Fruit fly (Drosophila melanogaster): ENCODE measurements around the gene EMC2B.

EMC2B gene

dm6 chr3R:16980958-16981623 lies 10.6 kb downstream of the EMC2B start (continued):
- TF ChIP-seq gem (tag; optimal IDR thresholded peaks at IDR 0.05) (peak; percentile 18), CG7372 (GFP tag; IDR thresholded peaks at IDR 0.05) (no peak), org-1 (GFP tag; optimal IDR thresholded peaks at IDR 0.05) (no peak), chinmo (GFP tag; IDR thresholded peaks at IDR 0.05; ENCODE audit: partially characterized antibody) (0 out of 4 replicates have a peak, but pooled peaks have one; percentile 43), fru (optimal IDR thresholded peaks at IDR 0.05) (no peak), sens (GFP tag) (peak; percentile 42), CG31224 (GFP tag; IDR thresholded peaks at IDR 0.05) (0 out of 2 replicates have a peak, but pooled peaks have one; percentile 10), Dek (tag; optimal IDR thresholded peaks at IDR 0.05) (no peak), D19B (GFP tag; optimal IDR thresholded peaks at IDR 0.05) (peak; percentile 20), D19A (tag; optimal IDR thresholded peaks at IDR 0.05) (peak; percentile 68), NK7.1 (GFP tag; optimal IDR thresholded peaks at IDR 0.05) (no peak), her (GFP tag; optimal IDR thresholded peaks at IDR 0.05) (no peak), Lim3 (GFP tag; IDR thresholded peaks at IDR 0.05) (no peak), CG18619 (GFP tag; optimal IDR thresholded peaks at IDR 0.05) (peak; percentile 4), maf-S (GFP tag; optimal IDR thresholded peaks at IDR 0.05) (no peak), MTF-1 (GFP tag; optimal IDR thresholded peaks at IDR 0.05; ENCODE audit: borderline replicate concordance) (no peak), sob (GFP tag; IDR thresholded peaks at IDR 0.05) (peak; percentile 11; the same call in 1 of the 2 replicates), CG10147 (GFP tag; optimal IDR thresholded peaks at IDR 0.05) (no peak), exex (tag; optimal IDR thresholded peaks at IDR 0.05) (peak; percentile 48), CG10543 (GFP tag; optimal IDR thresholded peaks at IDR 0.05) (peak; percentile 0), CG6175 (GFP tag; IDR thresholded peaks at IDR 0.05) (no peak), Camta (GFP tag; optimal IDR thresholded peaks at IDR 0.05) (no peak), pita (GFP tag; optimal IDR thresholded peaks at IDR 0.05) (no peak), CoRest (tag; optimal IDR thresholded peaks at IDR 0.05) (no peak), CG13424 (tag; optimal IDR thresholded peaks at IDR 0.05) (no peak), Ravus (GFP tag; IDR thresholded peaks at IDR 0.05) (no peak), tgo (GFP tag; IDR thresholded peaks at IDR 0.05) (no peak), Hand (GFP tag; optimal IDR thresholded peaks at IDR 0.05) (no peak), cg (GFP tag; optimal IDR thresholded peaks at IDR 0.05) (no peak), HmgD (GFP tag; optimal IDR thresholded peaks at IDR 0.05) (no peak)

- TF ChIP-seq Hr51 (GFP tag; optimal IDR thresholded peaks at IDR 0.05) (no peak), pita (GFP tag; optimal IDR thresholded peaks at IDR 0.05) (peak; percentile 71), Dek (tag; optimal IDR thresholded peaks at IDR 0.05) (peak; percentile 48), CG11560 (tag; IDR thresholded peaks at IDR 0.05) (peak; percentile 78; the same call in 2 of the 3 replicates), ATbp (GFP tag; optimal IDR thresholded peaks at IDR 0.05) (no peak), HLHmδ (GFP tag; optimal IDR thresholded peaks at IDR 0.05) (no peak), CG7372 (GFP tag; IDR thresholded peaks at IDR 0.05) (no peak), CG14860 (GFP tag; IDR thresholded peaks at IDR 0.05; ENCODE audit: partially characterized antibody) (peak; percentile 11; the same call in 1 of the 3 replicates), CG17328 (GFP tag; IDR thresholded peaks at IDR 0.05) (no peak), CG15601 (tag; optimal IDR thresholded peaks at IDR 0.05) (peak; percentile 49), CG11093 (GFP tag; IDR thresholded peaks at IDR 0.05) (no peak), Elba2 (GFP tag; optimal IDR thresholded peaks at IDR 0.05) (peak; percentile 75), CrebB (tag; optimal IDR thresholded peaks at IDR 0.05) (no peak), amos (GFP tag; IDR thresholded peaks at IDR 0.05; ENCODE audit: partially characterized antibody) (peak; percentile 69), CG1529 (GFP tag; optimal IDR thresholded peaks at IDR 0.05) (no peak), CG6791 (GFP tag; IDR thresholded peaks at IDR 0.05; ENCODE audit: partially characterized antibody) (0 out of 3 replicates have a peak, but pooled peaks have one; percentile 39), sd (tag; optimal IDR thresholded peaks at IDR 0.05) (no peak), CG34224 (GFP tag; IDR thresholded peaks at IDR 0.05; ENCODE audit: partially characterized antibody) (no peak), Nf-YC (tag; optimal IDR thresholded peaks at IDR 0.05) (peak; percentile 3), dm (GFP tag; optimal IDR thresholded peaks at IDR 0.05) (no peak), Sry-β (GFP tag; optimal IDR thresholded peaks at IDR 0.05) (no peak), cato (GFP tag; optimal IDR thresholded peaks at IDR 0.05; ENCODE audit: borderline replicate concordance) (no peak)
Observed at dm6 chr3R:16977745-16978305, 13.9 kb downstream of the EMC2B start, which contains the start of gene Actn3. Gene Actn3, minus strand, starts transcription at chr3R:16977795.
